Worm (Caenorhabditis elegans) whole organism, young adult: ENCODE results near the gene his-64.
A peak's percentile ranks its signal among the peaks of the same experiment; 100 is the strongest.

Source experiments
- D2030.7 ChIP-seq: fragments of 200-800 bp; sonication (Bioruptor generic); IDR thresholded peaks from 2 replicates; pipeline ENCODE4 v1.3.6; 2022; ENCODE audit warnings: missing genetic modification reagents, missing genetic modification characterization, missing compliant biosample characterization
- F33H1.4 ChIP-seq: fragments of 200-800 bp; sonication (Bioruptor generic); IDR thresholded peaks from 2 replicates; pipeline ENCODE4 v1.3.6; 2022; ENCODE audit warnings: missing genetic modification reagents, missing genetic modification characterization, missing compliant biosample characterization
- F39B2.1 ChIP-seq: fragments of 200-800 bp; sonication (Bioruptor generic); IDR thresholded peaks from 2 replicates; pipeline ENCODE4 v1.3.6; 2022; ENCODE audit warnings: missing genetic modification reagents, missing genetic modification characterization, missing compliant biosample characterization
- F49E8.2 ChIP-seq: sonication (generic microtip); optimal IDR thresholded peaks from 3 replicates; lab custom pipeline; 2017; ENCODE audit warnings: missing genetic modification characterization, mild to moderate bottlenecking, missing compliant biosample characterization, antibody characterized with exemption, moderate library complexity; ENCODE audit not compliant: insufficient read depth
- F55B11.4 ChIP-seq: sonication (generic microtip); optimal IDR thresholded peaks from 2 replicates; lab custom pipeline; 2016; ENCODE audit warnings: missing compliant biosample characterization, missing genetic modification characterization, borderline replicate concordance; ENCODE audit not compliant: insufficient read depth
- F57C9.4 ChIP-seq: sonication (generic microtip); optimal IDR thresholded peaks from 2 replicates; lab custom pipeline; 2017; ENCODE audit warnings: mild to moderate bottlenecking, missing genetic modification characterization, missing compliant biosample characterization
- T26A5.8 ChIP-seq: sonication (generic microtip); optimal IDR thresholded peaks from 2 replicates; lab custom pipeline; 2016; ENCODE audit warnings: missing genetic modification characterization, missing compliant biosample characterization
- Y53G8AR.9 ChIP-seq: fragments of 200-800 bp; sonication (Bioruptor generic); conservative IDR thresholded peaks from 2 replicates; pipeline ENCODE4 v1.3.6; 2022; ENCODE audit warnings: missing genetic modification reagents, missing genetic modification characterization, missing compliant biosample characterization
- Y95B8A.8 ChIP-seq: fragments of 200-800 bp; sonication (Bioruptor generic); IDR thresholded peaks from 2 replicates; pipeline ENCODE4 v1.3.6; 2022; ENCODE audit warnings: missing genetic modification reagents, missing genetic modification characterization, missing compliant biosample characterization
- akir-1 ChIP-seq: fragments of 200-800 bp; sonication (Bioruptor generic); optimal IDR thresholded peaks from 2 replicates; lab custom pipeline; 2018; ENCODE audit warnings: mild to moderate bottlenecking, missing genetic modification characterization, moderate library complexity, missing compliant biosample characterization
- aptf-2 ChIP-seq: fragments of 200-800 bp; sonication (Bioruptor generic); conservative IDR thresholded peaks from 2 replicates; pipeline ENCODE4 v1.3.6; 2022; ENCODE audit warnings: missing genetic modification reagents, missing genetic modification characterization, missing compliant biosample characterization
- atf-7 ChIP-seq: sonication (generic microtip); optimal IDR thresholded peaks from 2 replicates; lab custom pipeline; 2017; ENCODE audit warnings: mild to moderate bottlenecking, missing genetic modification characterization, missing compliant biosample characterization
- athp-1 ChIP-seq: sonication (generic microtip); optimal IDR thresholded peaks from 2 replicates; lab custom pipeline; 2017; ENCODE audit warnings: mild to moderate bottlenecking, missing genetic modification characterization, missing compliant biosample characterization
- attf-5 ChIP-seq: fragments of 200-800 bp; sonication (Bioruptor generic); optimal IDR thresholded peaks from 2 replicates; lab custom pipeline; 2018; ENCODE audit warnings: mild to moderate bottlenecking, missing genetic modification characterization, missing compliant biosample characterization
- ccch-3 ChIP-seq: fragments of 200-800 bp; sonication (Bioruptor generic); optimal IDR thresholded peaks from 2 replicates; lab custom pipeline; 2018; ENCODE audit warnings: mild to moderate bottlenecking, missing genetic modification characterization, missing compliant biosample characterization
- ceh-100 ChIP-seq: fragments of 200-800 bp; sonication (Bioruptor generic); IDR thresholded peaks from 2 replicates; pipeline ENCODE4 v1.3.6; 2022; ENCODE audit warnings: missing genetic modification reagents, missing genetic modification characterization, missing compliant biosample characterization
- ceh-58 ChIP-seq: fragments of 200-800 bp; sonication (Bioruptor generic); IDR thresholded peaks from 2 replicates; pipeline ENCODE4 v1.3.6; 2022; ENCODE audit warnings: missing genetic modification characterization, missing compliant biosample characterization
- ceh-91 ChIP-seq: fragments of 200-800 bp; sonication (Bioruptor generic); IDR thresholded peaks from 2 replicates; pipeline ENCODE4 v1.3.6; 2022; ENCODE audit warnings: missing genetic modification reagents, missing genetic modification characterization, missing compliant biosample characterization
- die-1 ChIP-seq: sonication (generic microtip); optimal IDR thresholded peaks from 2 replicates; lab custom pipeline; 2016; ENCODE audit warnings: missing genotype, mild to moderate bottlenecking, missing genetic modification characterization, missing compliant biosample characterization
- dox-1 ChIP-seq: fragments of 200-800 bp; sonication (Bioruptor generic); IDR thresholded peaks from 2 replicates; pipeline ENCODE4 v1.3.6; 2022; ENCODE audit warnings: missing genetic modification reagents, missing genetic modification characterization, missing compliant biosample characterization
- efl-1 ChIP-seq: fragments of 150-350 bp; optimal IDR thresholded peaks from 2 replicates; lab custom pipeline; 2014; ENCODE audit warnings: missing biosample characterization, missing genetic modification reagents, missing genetic modification characterization
- egl-44 ChIP-seq: fragments of 200-800 bp; sonication (Bioruptor generic); IDR thresholded peaks from 2 replicates; pipeline ENCODE4 v1.3.6; 2022; ENCODE audit warnings: missing genetic modification reagents, missing genetic modification characterization, missing compliant biosample characterization
- ekl-4 ChIP-seq: fragments of 200-800 bp; sonication (Bioruptor generic); IDR thresholded peaks from 2 replicates; pipeline ENCODE4 v1.3.6; 2022; ENCODE audit warnings: missing genetic modification reagents, missing genetic modification characterization, missing compliant biosample characterization
- ets-4 ChIP-seq: fragments of 200-800 bp; sonication (Bioruptor generic); optimal IDR thresholded peaks from 2 replicates; lab custom pipeline; 2018; ENCODE audit warnings: mild to moderate bottlenecking, missing genetic modification characterization, missing compliant biosample characterization
- him-1 ChIP-seq: sonication (generic microtip); optimal IDR thresholded peaks from 2 replicates; lab custom pipeline; 2016; ENCODE audit warnings: missing genotype, missing genetic modification reagents, missing genetic modification characterization, missing compliant biosample characterization
- hmg-1.2 ChIP-seq: fragments of 200-800 bp; sonication (Bioruptor generic); IDR thresholded peaks from 2 replicates; pipeline ENCODE4 v1.3.6; 2022; ENCODE audit warnings: missing genetic modification reagents, missing genetic modification characterization, missing compliant biosample characterization
- hmg-20 ChIP-seq: fragments of 200-800 bp; sonication (Bioruptor generic); IDR thresholded peaks from 2 replicates; pipeline ENCODE4 v1.3.6; 2022; ENCODE audit warnings: missing genetic modification reagents, missing genetic modification characterization, missing compliant biosample characterization
- hsf-1 ChIP-seq: fragments of 200-800 bp; sonication (Bioruptor generic); IDR thresholded peaks from 2 replicates; pipeline ENCODE4 v1.3.6; 2022; ENCODE audit warnings: missing genetic modification reagents, missing genetic modification characterization, missing compliant biosample characterization
- lag-1 ChIP-seq: fragments of 200-800 bp; sonication (Bioruptor generic); IDR thresholded peaks from 2 replicates; pipeline ENCODE4 v1.3.6; 2022; ENCODE audit warnings: missing genetic modification reagents, missing genetic modification characterization, missing compliant biosample characterization
- let-526 ChIP-seq: fragments of 200-800 bp; sonication (Bioruptor generic); IDR thresholded peaks from 2 replicates; pipeline ENCODE4 v1.3.6; 2022; ENCODE audit warnings: missing genetic modification reagents, missing genetic modification characterization, missing compliant biosample characterization
- lir-1 ChIP-seq: fragments of 200-800 bp; sonication (Bioruptor generic); conservative IDR thresholded peaks from 2 replicates; pipeline ENCODE4 v1.3.6; 2022; ENCODE audit warnings: missing genetic modification reagents, missing genetic modification characterization, missing compliant biosample characterization
- madf-3 ChIP-seq: fragments of 200-800 bp; sonication (Bioruptor generic); IDR thresholded peaks from 2 replicates; pipeline ENCODE4 v1.3.6; 2022; ENCODE audit warnings: missing genetic modification reagents, missing genetic modification characterization, missing compliant biosample characterization
- madf-6 ChIP-seq: fragments of 200-800 bp; sonication (Bioruptor generic); IDR thresholded peaks from 2 replicates; pipeline ENCODE4 v1.3.6; 2022; ENCODE audit warnings: missing genetic modification reagents, missing genetic modification characterization, missing compliant biosample characterization
- mcd-1 ChIP-seq: fragments of 200-800 bp; sonication (Bioruptor generic); IDR thresholded peaks from 2 replicates; pipeline ENCODE4 v1.3.6; 2022; ENCODE audit warnings: missing genetic modification reagents, missing genetic modification characterization, missing compliant biosample characterization
- nhr-90 ChIP-seq: sonication (generic microtip); optimal IDR thresholded peaks from 2 replicates; lab custom pipeline; 2016; ENCODE audit warnings: missing genotype, mild to moderate bottlenecking, missing genetic modification characterization, missing compliant biosample characterization
- rec-8 ChIP-seq, 2 experiments: sonication (generic microtip); optimal IDR thresholded peaks; 2 replicates each; lab custom pipeline; 2016; ENCODE audit warnings: mild to moderate bottlenecking in 2 of 2, missing genetic modification characterization in 2 of 2, missing genetic modification reagents in 2 of 2, missing genotype in 2 of 2, missing biosample characterization in 1 of 2, missing compliant biosample characterization in 1 of 2, moderate library complexity in 1 of 2
- repo-1 ChIP-seq: sonication (generic microtip); optimal IDR thresholded peaks from 2 replicates; lab custom pipeline; 2017; ENCODE audit warnings: mild to moderate bottlenecking, missing genetic modification characterization, missing compliant biosample characterization
- rpc-1 ChIP-seq, 2 experiments: fragments of 150-350 bp in 1 of 2; sonication (generic microtip) in 1 of 2; optimal IDR thresholded peaks; 2 replicates each; lab custom pipeline; 2014 to 2018; ENCODE audit warnings: missing biosample characterization in 1 of 2, missing genetic modification characterization in 1 of 2, missing genetic modification reagents in 1 of 2, missing genotype in 1 of 2
- snpc-4 ChIP-seq, 5 experiments: fragments of 150-350 bp in 1 of 5; sonication (generic microtip) in 4 of 5; optimal IDR thresholded peaks; 2 replicates each; lab custom pipeline; 2014 to 2018; ENCODE audit warnings: missing genetic modification characterization in 5 of 5, missing biosample characterization in 3 of 5, antibody characterized with exemption in 2 of 5, mild to moderate bottlenecking in 2 of 5, missing compliant biosample characterization in 2 of 5, missing genotype in 2 of 5, moderate library complexity in 2 of 5, missing genetic modification reagents in 1 of 5
- sptf-2 ChIP-seq: fragments of 200-800 bp; sonication (Bioruptor generic); optimal IDR thresholded peaks from 2 replicates; lab custom pipeline; 2018; ENCODE audit warnings: mild to moderate bottlenecking, missing genetic modification characterization, missing compliant biosample characterization
- unc-130 ChIP-seq: sonication (generic microtip); optimal IDR thresholded peaks from 2 replicates; lab custom pipeline; 2016; ENCODE audit warnings: missing genetic modification reagents, missing genetic modification characterization, missing compliant biosample characterization
- unc-62 ChIP-seq: fragments of 150-350 bp; optimal IDR thresholded peaks from 2 replicates; lab custom pipeline; 2014; ENCODE audit warnings: missing biosample characterization, missing genetic modification reagents, missing genetic modification characterization
- zfh-2 ChIP-seq: fragments of 200-800 bp; sonication (Bioruptor generic); conservative IDR thresholded peaks from 2 replicates; pipeline ENCODE4 v1.3.6; 2022; ENCODE audit warnings: missing genetic modification reagents, missing genetic modification characterization, missing compliant biosample characterization
- ztf-22 ChIP-seq: fragments of 200-800 bp; sonication (Bioruptor generic); optimal IDR thresholded peaks from 2 replicates; lab custom pipeline; 2018; ENCODE audit warnings: mild to moderate bottlenecking, missing genetic modification characterization, moderate library complexity, missing compliant biosample characterization
- ztf-25 ChIP-seq: fragments of 200-800 bp; sonication (Bioruptor generic); IDR thresholded peaks from 2 replicates; pipeline ENCODE4 v1.3.6; 2022; ENCODE audit warnings: missing genetic modification reagents, missing genetic modification characterization, missing compliant biosample characterization
- ztf-3 ChIP-seq: fragments of 200-800 bp; sonication (Bioruptor generic); optimal IDR thresholded peaks from 2 replicates; lab custom pipeline; 2018; ENCODE audit warnings: mild to moderate bottlenecking, missing genetic modification characterization, missing compliant biosample characterization

Gene his-64

DNA sequence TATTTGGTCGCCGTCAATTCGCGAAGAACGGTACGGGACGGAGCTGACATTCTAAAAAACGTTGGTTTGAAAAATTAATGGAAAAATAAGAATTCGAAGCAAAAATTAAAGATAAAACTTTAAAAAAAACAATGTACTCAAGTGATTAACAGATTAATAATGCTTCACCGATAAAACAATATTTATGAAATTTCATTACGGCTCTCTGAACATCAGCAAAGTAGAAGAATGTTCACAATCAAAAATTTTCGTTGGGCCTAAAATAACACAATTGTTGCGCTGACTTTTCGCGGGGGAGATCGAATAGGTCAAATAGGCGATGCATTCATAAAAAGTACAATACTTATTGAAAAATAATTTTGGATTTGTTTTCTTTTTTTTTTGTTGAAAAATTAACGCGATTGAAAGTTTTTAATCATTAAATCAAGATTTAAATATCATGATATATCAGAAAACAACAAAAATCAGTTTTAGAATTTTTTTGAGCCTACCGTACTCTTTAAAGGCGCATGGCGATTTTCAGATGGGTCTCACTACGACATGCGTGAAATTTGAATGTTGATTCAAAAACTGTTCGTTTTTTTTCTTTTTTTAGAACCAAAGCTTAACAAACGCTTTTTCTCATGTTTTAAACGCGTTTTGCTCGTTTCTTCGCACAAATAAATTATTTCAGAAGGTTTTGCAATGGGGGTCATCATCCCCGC lies 3.5 kb upstream of the his-64 start, which contains the start of the genes memi-3 and cyp-31A2 (continued):
- TF ChIP-seq ets-4 (GFP tag; lab: Kevin White, UChicago): no peak
- no peak for TF ChIP-seq attf-5 (GFP tag; lab: Kevin White, UChicago)
- no peak for TF ChIP-seq dox-1 (GFP tag; lab: Robert Waterston, UW)
- no peak for TF ChIP-seq rpc-1 (optimal IDR thresholded peaks at IDR 0.05; lab: Kevin White, UChicago)
- TF ChIP-seq rpc-1 (tag; optimal IDR thresholded peaks at IDR 0.05; lab: Kevin White, UChicago): no peak
- TF ChIP-seq ztf-3 (GFP tag; lab: Kevin White, UChicago): no peak
- no peak for TF ChIP-seq madf-3 (GFP tag; lab: Robert Waterston, UW)
- no peak for TF ChIP-seq hmg-20 (GFP tag; lab: Robert Waterston, UW)
- no peak for TF ChIP-seq F39B2.1 (GFP tag; lab: Robert Waterston, UW)
- no peak for TF ChIP-seq F57C9.4 (tag; lab: Kevin White, UChicago)
- TF ChIP-seq egl-44 (GFP tag; lab: Robert Waterston, UW): no peak
- TF ChIP-seq F49E8.2 (tag; lab: Kevin White, UChicago): no peak
- no peak for TF ChIP-seq hsf-1 (GFP tag; lab: Robert Waterston, UW)
- no peak for TF ChIP-seq ccch-3 (GFP tag; lab: Kevin White, UChicago)
- peak; percentile 76 for TF ChIP-seq efl-1 (GFP tag; lab: Kevin White, UChicago)
- no peak for TF ChIP-seq repo-1
- TF ChIP-seq hmg-1.2 (GFP tag; lab: Robert Waterston, UW): no peak
- TF ChIP-seq nhr-90 (tag; lab: Kevin White, UChicago): no peak
- no peak for TF ChIP-seq ceh-100 (GFP tag; lab: Robert Waterston, UW)
- TF ChIP-seq ceh-91 (GFP tag; lab: Robert Waterston, UW): peak; percentile 40; the same call in 1 of the 2 replicates
- no peak for TF ChIP-seq sptf-2 (GFP tag; lab: Kevin White, UChicago)
- TF ChIP-seq Y95B8A.8 (GFP tag; lab: Robert Waterston, UW): no peak
- no peak for TF ChIP-seq die-1 (tag; lab: Kevin White, UChicago)
- TF ChIP-seq ztf-25 (GFP tag; lab: Robert Waterston, UW): no peak
- no peak for TF ChIP-seq him-1 (tag; lab: Kevin White, UChicago)
- TF ChIP-seq ekl-4: no peak
- TF ChIP-seq let-526 (GFP tag; lab: Robert Waterston, UW): no peak
- TF ChIP-seq unc-62 (GFP tag; lab: Kevin White, UChicago): no peak
- no peak for TF ChIP-seq ztf-22 (GFP tag; lab: Kevin White, UChicago)
- no peak for TF ChIP-seq T26A5.8 (tag; lab: Kevin White, UChicago)
- no peak for TF ChIP-seq aptf-2 (GFP tag; lab: Robert Waterston, UW)
- peak; percentile 86 for TF ChIP-seq madf-6
- TF ChIP-seq akir-1 (GFP tag; lab: Kevin White, UChicago): no peak
- TF ChIP-seq D2030.7 (GFP tag; lab: Robert Waterston, UW): peak; percentile 39; the same call in 1 of the 2 replicates
- TF ChIP-seq zfh-2: no peak
- no peak for TF ChIP-seq F55B11.4 (tag; lab: Kevin White, UChicago)
- TF ChIP-seq rec-8 (tag; optimal IDR thresholded peaks at IDR 0.05; lab: Kevin White, UChicago): no peak
- no peak for TF ChIP-seq athp-1 (tag; lab: Kevin White, UChicago)
- no peak for TF ChIP-seq lir-1 (GFP tag; lab: Robert Waterston, UW)
- TF ChIP-seq atf-7 (tag; lab: Kevin White, UChicago): no peak
- TF ChIP-seq unc-130 (GFP tag; lab: Kevin White, UChicago): peak; percentile 39
- TF ChIP-seq F33H1.4: peak; percentile 87
- TF ChIP-seq mcd-1 (GFP tag; lab: Robert Waterston, UW): no peak
- TF ChIP-seq snpc-4 (GFP tag; optimal IDR thresholded peaks at IDR 0.05; lab: Kevin White, UChicago): no peak
- TF ChIP-seq snpc-4 (tag; optimal IDR thresholded peaks at IDR 0.05; lab: Kevin White, UChicago): peak in 1 of 4 experiments; percentile 7
- TF ChIP-seq lag-1 (GFP tag; lab: Robert Waterston, UW): no peak
- TF ChIP-seq ceh-58 (GFP tag; lab: Robert Waterston, UW): no peak
- TF ChIP-seq Y53G8AR.9: no peak
